Worm (Caenorhabditis elegans): ENCODE results near the gene Y51H7C.7.

DNA sequence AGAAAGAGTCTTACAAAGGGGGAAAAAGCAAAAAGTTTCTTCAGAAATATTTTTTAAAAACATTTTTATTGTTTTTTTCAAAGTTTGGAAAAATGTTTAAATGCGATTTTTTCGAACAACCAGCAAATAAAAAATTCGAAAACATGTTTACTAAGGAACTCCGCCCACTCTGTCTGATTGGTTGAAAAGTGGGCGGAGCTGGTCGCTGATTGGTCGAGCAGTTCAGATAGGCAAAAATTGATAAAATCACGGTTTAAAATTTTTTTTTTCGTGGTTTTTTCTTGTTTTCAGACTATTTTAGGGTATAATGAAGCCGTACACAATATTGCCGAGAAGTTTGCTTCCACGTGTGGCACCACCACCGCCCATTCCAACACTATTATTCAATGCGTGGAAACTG is 30.2 kb upstream of the Y51H7C.7 start:
- no peak for TF ChIP-seq ama-1 (optimal IDR thresholded peaks at IDR 0.05)
- TF ChIP-seq unc-39 (tag; optimal IDR thresholded peaks at IDR 0.05), result no peak
- TF ChIP-seq skn-1 (tag; optimal IDR thresholded peaks at IDR 0.05), result no peak
- TF ChIP-seq nhr-25 (tag; optimal IDR thresholded peaks at IDR 0.05), result no peak
- TF ChIP-seq snpc-4 (tag; optimal IDR thresholded peaks at IDR 0.05), result no peak
- TF ChIP-seq pqm-1 (tag; optimal IDR thresholded peaks at IDR 0.05), result no peak
- TF ChIP-seq pha-4 (tag; optimal IDR thresholded peaks at IDR 0.05), result no peak
- no peak for TF ChIP-seq nhr-28 (tag; optimal IDR thresholded peaks at IDR 0.05)
- TF ChIP-seq mdl-1 (tag; optimal IDR thresholded peaks at IDR 0.05), result no peak
- TF ChIP-seq nhr-12 (tag; optimal IDR thresholded peaks at IDR 0.05), result no peak
- TF ChIP-seq daf-12 (tag; optimal IDR thresholded peaks at IDR 0.05), result no peak
- no peak for TF ChIP-seq jun-1 (tag; optimal IDR thresholded peaks at IDR 0.05)
- TF ChIP-seq ceh-82 (tag; optimal IDR thresholded peaks at IDR 0.05), result no peak
- no peak for TF ChIP-seq unc-62 (GFP tag; optimal IDR thresholded peaks at IDR 0.05)

Data from whole organism, L3 larva.